Fruit fly (Drosophila melanogaster) whole organism, prepupa: ENCODE measurements around the gene Clbn.

Source experiments
- CG10631 ChIP-seq: fragments of 200-800 bp; sonication (Bioruptor generic); optimal IDR thresholded peaks from 2 replicates; lab custom pipeline; 2016; ENCODE audit warnings: missing biosample characterization, missing genetic modification characterization
- CG15336 ChIP-seq: fragments of 200-800 bp; sonication (Bioruptor generic); IDR thresholded peaks from 2 replicates; pipeline ENCODE4 v1.3.6; 2022; ENCODE audit warnings: missing biosample characterization, missing genetic modification characterization
- CG3919 ChIP-seq: fragments of 200-800 bp; sonication (Bioruptor generic); optimal IDR thresholded peaks from 3 replicates; lab custom pipeline; 2016; ENCODE audit warnings: missing biosample characterization, missing genetic modification characterization
- CG8632 ChIP-seq: fragments of 200-800 bp; sonication (Bioruptor generic); optimal IDR thresholded peaks from 3 replicates; lab custom pipeline; 2016; ENCODE audit warnings: missing biosample characterization, missing genetic modification characterization
- Hr38 ChIP-seq: sonication (Bioruptor generic); optimal IDR thresholded peaks from 2 replicates; lab custom pipeline; 2016; ENCODE audit warnings: missing biosample characterization, missing genetic modification characterization

- TF ChIP-seq CG15336 (GFP tag; lab: Robert Waterston, UW) (no peak), CG10631 (GFP tag; lab: Kevin White, UChicago) (no peak), Hr38 (GFP tag; lab: Kevin White, UChicago) (no peak), CG3919 (no peak), CG8632 (GFP tag; lab: Kevin White, UChicago) (no peak)
These were observed 479 bp upstream of the Clbn start for dm6 chr3R:25126823-25127222.
